Fruit fly (Drosophila melanogaster) whole organism, embryonic: Measurements from ENCODE around the gene CG5440.
A peak's percentile ranks its signal among the peaks of the same experiment; 100 is the strongest.

Experiments
- Atf-2 ChIP-seq: fragments of 200-800 bp; sonication (Bioruptor generic); optimal IDR thresholded peaks from 2 replicates; lab custom pipeline; 2016; ENCODE audit warnings: missing biosample characterization, missing genetic modification characterization
- Bgb ChIP-seq: fragments of 200-800 bp; sonication (Bioruptor generic); IDR thresholded peaks from 2 replicates; pipeline ENCODE4 v1.3.6; 2022; ENCODE audit warnings: missing biosample characterization, missing genetic modification characterization; ENCODE audit not compliant: partially characterized antibody
- C15 ChIP-seq: fragments of 200-800 bp; sonication (Bioruptor generic); IDR thresholded peaks from 3 replicates; pipeline ENCODE4 v1.3.6; 2022; ENCODE audit warnings: missing biosample characterization, missing genetic modification characterization
- CG10267 ChIP-seq: fragments of 200-800 bp; sonication (Bioruptor generic); optimal IDR thresholded peaks from 2 replicates; lab custom pipeline; 2018; ENCODE audit warnings: missing biosample characterization, mild to moderate bottlenecking, missing genetic modification characterization, moderate library complexity
- CG12236 ChIP-seq: fragments of 200-800 bp; sonication (Bioruptor generic); optimal IDR thresholded peaks from 2 replicates; lab custom pipeline; 2016; ENCODE audit warnings: missing biosample characterization, missing genetic modification characterization
- CG12744 ChIP-seq: fragments of 200-800 bp; sonication (Bioruptor generic); optimal IDR thresholded peaks from 2 replicates; lab custom pipeline; 2016; ENCODE audit warnings: missing biosample characterization, missing genetic modification characterization
- CG13624 ChIP-seq: fragments of 200-800 bp; sonication (Bioruptor generic); optimal IDR thresholded peaks from 2 replicates; lab custom pipeline; 2016; ENCODE audit warnings: missing biosample characterization, missing genetic modification characterization
- CG13775 ChIP-seq: fragments of 200-800 bp; sonication (Bioruptor generic); optimal IDR thresholded peaks from 3 replicates; lab custom pipeline; 2017; ENCODE audit warnings: missing biosample characterization, mild to moderate bottlenecking, missing genetic modification characterization
- CG1529 ChIP-seq: fragments of 200-800 bp; sonication (Bioruptor generic); optimal IDR thresholded peaks from 3 replicates; lab custom pipeline; 2018; ENCODE audit warnings: missing biosample characterization, missing genetic modification characterization
- CG15479 ChIP-seq: fragments of 200-800 bp; sonication (Bioruptor generic); optimal IDR thresholded peaks from 3 replicates; lab custom pipeline; 2019; ENCODE audit warnings: missing biosample characterization, mild to moderate bottlenecking, missing genetic modification characterization, moderate library complexity
- CG16815 ChIP-seq: fragments of 200-800 bp; sonication (Bioruptor generic); optimal IDR thresholded peaks from 3 replicates; lab custom pipeline; 2017; ENCODE audit warnings: missing biosample characterization, mild to moderate bottlenecking, missing genetic modification characterization
- CG30020 ChIP-seq: fragments of 200-800 bp; optimal IDR thresholded peaks from 2 replicates; lab custom pipeline; 2019; ENCODE audit warnings: missing biosample characterization, mild to moderate bottlenecking, missing genetic modification characterization, moderate library complexity
- CG32532 ChIP-seq: fragments of 200-800 bp; sonication (Bioruptor generic); IDR thresholded peaks from 2 replicates; pipeline ENCODE4 v1.3.6; 2022; ENCODE audit warnings: missing biosample characterization, missing genetic modification characterization
- CG32767 ChIP-seq: fragments of 200-800 bp; sonication (Bioruptor generic); IDR thresholded peaks from 2 replicates; pipeline ENCODE4 v1.3.6; 2022; ENCODE audit warnings: missing biosample characterization, missing genetic modification characterization
- CG6791 ChIP-seq: fragments of 200-800 bp; sonication (Bioruptor generic); IDR thresholded peaks from 3 replicates; pipeline ENCODE4 v1.3.6; 2022; ENCODE audit warnings: missing biosample characterization, missing genetic modification characterization; ENCODE audit not compliant: partially characterized antibody
- CG8290 ChIP-seq, 3 experiments: fragments of 200-800 bp; sonication (Bioruptor generic); optimal IDR thresholded peaks; 2 replicates each; lab custom pipeline; 2016 to 2019; ENCODE audit warnings: missing biosample characterization in 3 of 3, missing genetic modification characterization in 3 of 3, mild to moderate bottlenecking in 2 of 3, moderate library complexity in 1 of 3
- CHES-1-like ChIP-seq: fragments of 200-800 bp; sonication (Bioruptor generic); optimal IDR thresholded peaks from 2 replicates; lab custom pipeline; 2016; ENCODE audit warnings: missing biosample characterization, missing genetic modification characterization
- Chrac-16 ChIP-seq: fragments of 200-800 bp; sonication (Bioruptor generic); optimal IDR thresholded peaks from 3 replicates; lab custom pipeline; 2016; ENCODE audit warnings: missing biosample characterization, missing genetic modification characterization
- Dll ChIP-seq: fragments of 200-800 bp; sonication (Bioruptor generic); IDR thresholded peaks from 4 replicates; pipeline ENCODE4 v1.3.6; 2022; ENCODE audit warnings: missing biosample characterization, missing genetic modification characterization; ENCODE audit not compliant: partially characterized antibody
- Dref ChIP-seq: fragments of 200-800 bp; sonication (Bioruptor generic); IDR thresholded peaks from 2 replicates; pipeline ENCODE4 v1.3.6; 2022; ENCODE audit warnings: missing biosample characterization, missing genetic modification characterization
- Drgx ChIP-seq: fragments of 200-800 bp; sonication (Bioruptor generic); IDR thresholded peaks from 2 replicates; pipeline ENCODE4 v1.3.6; 2022; ENCODE audit warnings: missing biosample characterization, missing genetic modification characterization
- E2f1 ChIP-seq: fragments of 200-800 bp; sonication (Bioruptor generic); IDR thresholded peaks from 2 replicates; pipeline ENCODE4 v1.3.6; 2022; ENCODE audit warnings: missing biosample characterization, missing genetic modification characterization
- Fer2 ChIP-seq: fragments of 200-800 bp; sonication (Bioruptor generic); optimal IDR thresholded peaks from 2 replicates; lab custom pipeline; 2018; ENCODE audit warnings: missing biosample characterization, mild to moderate bottlenecking, missing genetic modification characterization, moderate library complexity
- HLHmδ ChIP-seq: fragments of 200-800 bp; sonication (Bioruptor generic); optimal IDR thresholded peaks from 2 replicates; lab custom pipeline; 2018; ENCODE audit warnings: missing biosample characterization, mild to moderate bottlenecking, missing genetic modification characterization, moderate library complexity
- Hr3 ChIP-seq: fragments of 200-800 bp; sonication (Bioruptor generic); optimal IDR thresholded peaks from 3 replicates; lab custom pipeline; 2016; ENCODE audit warnings: missing biosample characterization, missing genetic modification characterization
- Kr ChIP-seq: fragments of 200-800 bp; sonication (Bioruptor generic); optimal IDR thresholded peaks from 2 replicates; lab custom pipeline; 2017; ENCODE audit warnings: missing biosample characterization, mild to moderate bottlenecking, missing genetic modification characterization
- MESR4 ChIP-seq: fragments of 200-800 bp; sonication (Bioruptor generic); optimal IDR thresholded peaks from 2 replicates; lab custom pipeline; 2018; ENCODE audit warnings: missing biosample characterization, mild to moderate bottlenecking, missing genetic modification characterization, moderate library complexity
- Nf-YC ChIP-seq: fragments of 200-800 bp; optimal IDR thresholded peaks from 3 replicates; lab custom pipeline; 2019; ENCODE audit warnings: missing biosample characterization, mild to moderate bottlenecking, missing genetic modification characterization, moderate library complexity
- Side ChIP-seq: fragments of 200-800 bp; sonication (Bioruptor generic); optimal IDR thresholded peaks from 2 replicates; lab custom pipeline; 2016; ENCODE audit warnings: missing biosample characterization, missing genetic modification characterization
- Ssrp ChIP-seq: fragments of 200-800 bp; sonication (Bioruptor generic); optimal IDR thresholded peaks from 2 replicates; lab custom pipeline; 2018; ENCODE audit warnings: missing biosample characterization, mild to moderate bottlenecking, missing genetic modification characterization, moderate library complexity
- Trl ChIP-seq, 3 experiments: fragments of >200 bp in 2 of 3; fragments of 200-800 bp in 1 of 3; sonication (Bioruptor generic) in 1 of 3; optimal IDR thresholded peaks; 2 replicates in 1 of 3; 3 replicates in 2 of 3; lab custom pipeline; 2016 to 2017; ENCODE audit warnings: missing biosample characterization in 1 of 3, missing genetic modification characterization in 1 of 3
- corto ChIP-seq: fragments of 200-800 bp; sonication (Bioruptor generic); optimal IDR thresholded peaks from 2 replicates; lab custom pipeline; 2016; ENCODE audit warnings: missing biosample characterization, mild to moderate bottlenecking, missing genetic modification characterization, moderate library complexity
- crp ChIP-seq, 2 experiments: fragments of 200-800 bp; sonication (Bioruptor generic); optimal IDR thresholded peaks; 2 replicates in 1 of 2; 3 replicates in 1 of 2; lab custom pipeline; 2017; ENCODE audit warnings: missing biosample characterization in 2 of 2, missing genetic modification characterization in 2 of 2, mild to moderate bottlenecking in 1 of 2, moderate library complexity in 1 of 2
- dati ChIP-seq: fragments of 200-800 bp; sonication (Bioruptor generic); IDR thresholded peaks from 2 replicates; pipeline ENCODE4 v1.3.6; 2022; ENCODE audit warnings: missing biosample characterization, missing genetic modification characterization
- disco-r ChIP-seq: fragments of 200-800 bp; sonication (Bioruptor generic); optimal IDR thresholded peaks from 2 replicates; lab custom pipeline; 2016; ENCODE audit warnings: missing biosample characterization, missing genetic modification characterization
- eve ChIP-seq, 2 experiments: fragments of >200 bp; optimal IDR thresholded peaks; 2 replicates each; lab custom pipeline; 2017; ENCODE audit warnings: missing biosample characterization in 2 of 2, missing genetic modification characterization in 2 of 2
- fd96Cb ChIP-seq: fragments of 200-800 bp; sonication (Bioruptor generic); optimal IDR thresholded peaks from 2 replicates; lab custom pipeline; 2018; ENCODE audit warnings: missing biosample characterization, mild to moderate bottlenecking, missing genetic modification characterization, moderate library complexity
- lab ChIP-seq: fragments of 200-800 bp; sonication (Bioruptor generic); optimal IDR thresholded peaks from 3 replicates; lab custom pipeline; 2017; ENCODE audit warnings: missing biosample characterization, missing genetic modification characterization, mild to moderate bottlenecking, moderate library complexity, missing genetic modification reagents
- lbe ChIP-seq: fragments of 200-800 bp; sonication (Bioruptor generic); optimal IDR thresholded peaks from 2 replicates; lab custom pipeline; 2016; ENCODE audit warnings: missing biosample characterization, mild to moderate bottlenecking, missing genetic modification characterization
- oc ChIP-seq: fragments of 200-800 bp; sonication (Bioruptor generic); optimal IDR thresholded peaks from 2 replicates; lab custom pipeline; 2018; ENCODE audit warnings: missing biosample characterization, mild to moderate bottlenecking, missing genetic modification characterization, moderate library complexity
- org-1 ChIP-seq: fragments of 200-800 bp; sonication (Bioruptor generic); optimal IDR thresholded peaks from 2 replicates; lab custom pipeline; 2017; ENCODE audit warnings: missing biosample characterization, missing genetic modification characterization
- pho ChIP-seq: fragments of 200-800 bp; sonication (Bioruptor generic); optimal IDR thresholded peaks from 2 replicates; lab custom pipeline; 2016; ENCODE audit warnings: missing biosample characterization, missing genetic modification characterization
- ro ChIP-seq: fragments of 200-800 bp; sonication (Bioruptor generic); IDR thresholded peaks from 2 replicates; pipeline ENCODE4 v1.3.6; 2022; ENCODE audit warnings: missing biosample characterization, missing genetic modification characterization
- stwl ChIP-seq: fragments of 200-800 bp; sonication (Bioruptor generic); optimal IDR thresholded peaks from 3 replicates; lab custom pipeline; 2018; ENCODE audit warnings: missing biosample characterization, mild to moderate bottlenecking, missing genetic modification characterization, moderate library complexity
- tgo ChIP-seq: fragments of 200-800 bp; sonication (Bioruptor generic); IDR thresholded peaks from 3 replicates; pipeline ENCODE4 v1.3.6; 2022; ENCODE audit warnings: missing biosample characterization, missing genetic modification characterization
- toy ChIP-seq: fragments of 200-800 bp; sonication (Bioruptor generic); IDR thresholded peaks from 2 replicates; pipeline ENCODE4 v1.3.6; 2022; ENCODE audit warnings: missing biosample characterization, missing genetic modification characterization
- twi ChIP-seq: fragments of 200-800 bp; optimal IDR thresholded peaks from 2 replicates; lab custom pipeline; 2019; ENCODE audit warnings: missing biosample characterization, mild to moderate bottlenecking, missing genetic modification characterization, moderate library complexity
- wdn ChIP-seq: fragments of 200-800 bp; sonication (Bioruptor generic); IDR thresholded peaks from 2 replicates; pipeline ENCODE4 v1.3.6; 2022; ENCODE audit warnings: missing biosample characterization, missing genetic modification characterization

Gene CG5440

DNA sequence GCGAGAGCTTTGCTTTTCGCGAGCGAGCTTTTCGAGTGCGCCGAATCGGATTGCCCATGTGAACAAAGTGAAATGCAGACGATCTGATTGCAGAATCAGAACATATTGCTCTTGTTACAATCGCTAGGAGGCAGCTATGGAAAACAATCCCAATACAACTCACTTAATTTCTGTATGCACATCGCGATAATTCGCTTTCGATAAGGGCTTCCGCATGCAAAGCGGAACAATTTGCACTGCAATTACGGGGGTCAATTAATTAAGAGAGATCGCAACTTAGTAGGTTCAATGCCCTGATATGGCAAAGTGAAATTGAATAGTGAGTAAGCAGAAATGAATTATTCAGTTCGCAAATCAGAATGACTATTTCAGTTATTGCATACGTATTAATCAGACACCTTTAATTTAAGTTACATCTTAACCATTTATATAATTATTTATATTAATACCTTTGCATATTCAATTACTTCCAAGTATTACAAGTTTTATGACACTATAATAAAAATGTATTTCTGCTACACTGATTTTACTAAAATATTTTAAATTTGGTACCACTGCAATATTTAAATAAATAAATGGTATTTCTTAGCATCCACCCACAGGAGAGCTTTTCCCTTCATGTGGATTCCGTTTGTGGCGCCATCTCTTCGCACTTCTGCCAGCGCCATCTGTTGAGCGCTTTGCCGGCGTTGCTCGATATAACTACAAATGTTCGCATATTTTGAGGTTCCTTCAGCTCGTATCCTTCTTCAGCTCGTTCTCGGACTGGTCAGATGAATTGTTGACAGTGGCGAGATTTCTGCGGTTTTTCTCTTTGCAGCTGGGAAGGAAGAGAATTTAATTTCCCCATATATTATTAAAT, 28.1 kb downstream of the CG5440 start, which contains the start of gene NLaz:
Gene NLaz (minus strand): TSS at position 51 of the 862 bp plus-strand sequence.
- TF ChIP-seq CG8290 (GFP tag; optimal IDR thresholded peaks at IDR 0.05; lab: Kevin White, UChicago) = no peak
- no peak for TF ChIP-seq CG8290 (tag; optimal IDR thresholded peaks at IDR 0.05; lab: Kevin White, UChicago)
- TF ChIP-seq HLHmδ (GFP tag; lab: Kevin White, UChicago) = no peak
- no peak for TF ChIP-seq CG13624 (GFP tag; lab: Kevin White, UChicago)
- no peak for TF ChIP-seq pho (GFP tag; lab: Kevin White, UChicago)
- TF ChIP-seq Side = no peak
- TF ChIP-seq CHES-1-like (GFP tag; lab: Kevin White, UChicago) = no peak
- TF ChIP-seq tgo = peak; percentile 67; the same call in 2 of the 3 replicates
- TF ChIP-seq lab (GFP tag; lab: Kevin White, UChicago) = no peak
- no peak for TF ChIP-seq oc
- TF ChIP-seq Atf-2 = no peak
- no peak for TF ChIP-seq Dref (GFP tag; lab: Robert Waterston, UW)
- TF ChIP-seq crp (GFP tag; optimal IDR thresholded peaks at IDR 0.05; lab: Kevin White, UChicago) = no peak
- no peak for TF ChIP-seq disco-r (GFP tag; lab: Kevin White, UChicago)
- TF ChIP-seq Chrac-16 (GFP tag; lab: Kevin White, UChicago) = no peak
- TF ChIP-seq corto (GFP tag; lab: Kevin White, UChicago) = no peak
- TF ChIP-seq CG1529 (GFP tag; lab: Kevin White, UChicago) = no peak
- no peak for TF ChIP-seq Nf-YC (tag; lab: Kevin White, UChicago)
- TF ChIP-seq Hr3 (GFP tag; lab: Kevin White, UChicago) = peak; percentile 27
- no peak for TF ChIP-seq stwl (tag; lab: Kevin White, UChicago)
- TF ChIP-seq ro (GFP tag; lab: Robert Waterston, UW) = peak; percentile 49; the same call in 1 of the 2 replicates
- no peak for TF ChIP-seq Fer2
- TF ChIP-seq CG32767 (GFP tag; lab: Robert Waterston, UW) = no peak
- TF ChIP-seq CG10267 (tag; lab: Kevin White, UChicago) = no peak
- no peak for TF ChIP-seq twi (tag; lab: Kevin White, UChicago)
- TF ChIP-seq Bgb (GFP tag; lab: Robert Waterston, UW) = peak; percentile 58; the same call in 1 of the 2 replicates
- no peak for TF ChIP-seq Dll (GFP tag; lab: Robert Waterston, UW)
- TF ChIP-seq E2f1 (GFP tag; lab: Robert Waterston, UW) = no peak
- TF ChIP-seq Kr (GFP tag; lab: Kevin White, UChicago) = no peak
- TF ChIP-seq eve (GFP tag; optimal IDR thresholded peaks at IDR 0.05; lab: Kevin White, UChicago) = no peak
- no peak for TF ChIP-seq MESR4 (GFP tag; lab: Kevin White, UChicago)
- TF ChIP-seq CG16815 (GFP tag; lab: Kevin White, UChicago) = no peak
- TF ChIP-seq toy (GFP tag; lab: Robert Waterston, UW) = no peak
- no peak for TF ChIP-seq Drgx (GFP tag; lab: Robert Waterston, UW)
- TF ChIP-seq CG32532 (GFP tag; lab: Robert Waterston, UW) = peak; percentile 62; the same call in 1 of the 2 replicates
- no peak for TF ChIP-seq C15 (GFP tag; lab: Robert Waterston, UW)
- TF ChIP-seq lbe (GFP tag; lab: Kevin White, UChicago) = no peak
- peak; percentile 37 for TF ChIP-seq CG12744 (GFP tag; lab: Kevin White, UChicago)
- no peak for TF ChIP-seq org-1 (GFP tag; lab: Kevin White, UChicago)
- no peak for TF ChIP-seq fd96Cb (tag; lab: Kevin White, UChicago)
- TF ChIP-seq wdn (GFP tag; lab: Robert Waterston, UW) = no peak
- no peak for TF ChIP-seq CG12236 (GFP tag; lab: Kevin White, UChicago)
- TF ChIP-seq CG13775 = no peak
- no peak for TF ChIP-seq dati
- TF ChIP-seq CG6791 (GFP tag; lab: Robert Waterston, UW) = 0 out of 3 replicates have a peak, but pooled peaks have one; percentile 33
- no peak for TF ChIP-seq CG30020 (tag; lab: Kevin White, UChicago)
- no peak for TF ChIP-seq CG15479 (GFP tag; lab: Kevin White, UChicago)
- no peak for TF ChIP-seq Trl (optimal IDR thresholded peaks at IDR 0.05; lab: Kevin White, UChicago)
- no peak for TF ChIP-seq Trl (GFP tag; optimal IDR thresholded peaks at IDR 0.05; lab: Kevin White, UChicago)
- no peak for TF ChIP-seq Ssrp
